Worm (Caenorhabditis elegans) whole organism, L1 larva: ENCODE data around the gene Y39B6A.7.

Experiments used
- ceh-63 ChIP-seq: fragments of 200-800 bp; sonication (Bioruptor generic); optimal IDR thresholded peaks from 2 replicates; lab custom pipeline; 2018; ENCODE audit warnings: mild to moderate bottlenecking, missing genetic modification characterization, missing compliant biosample characterization
- ceh-8 ChIP-seq: fragments of 200-800 bp; sonication (Bioruptor generic); optimal IDR thresholded peaks from 2 replicates; lab custom pipeline; 2018; ENCODE audit warnings: mild to moderate bottlenecking, missing genetic modification characterization, moderate library complexity, missing compliant biosample characterization
- ceh-90 ChIP-seq: sonication (generic microtip); optimal IDR thresholded peaks from 2 replicates; lab custom pipeline; 2016; ENCODE audit warnings: missing genetic modification characterization, missing compliant biosample characterization
- dsc-1 ChIP-seq: sonication (generic microtip); optimal IDR thresholded peaks from 2 replicates; lab custom pipeline; 2016; ENCODE audit warnings: mild to moderate bottlenecking, missing genetic modification characterization, missing compliant biosample characterization
- efl-1 ChIP-seq, 4 experiments: fragments of 150-350 bp; optimal IDR thresholded peaks in 3 of 4; peaks in 1 of 4; 1 replicate in 1 of 4; 2 replicates in 3 of 4; lab custom pipeline; 2014; ENCODE audit warnings: missing biosample characterization in 2 of 4, missing genetic modification characterization in 2 of 4, missing genetic modification reagents in 2 of 4
- egl-13 ChIP-seq: sonication (generic microtip); optimal IDR thresholded peaks from 2 replicates; lab custom pipeline; 2016; ENCODE audit warnings: missing genotype, missing genetic modification reagents, missing genetic modification characterization, missing compliant biosample characterization
- elt-2 ChIP-seq: sonication (generic microtip); optimal IDR thresholded peaks from 2 replicates; lab custom pipeline; 2016; ENCODE audit warnings: missing genetic modification characterization, mild to moderate bottlenecking, inconsistent platforms, missing compliant biosample characterization, missing genetic modification reagents
- fkh-8 ChIP-seq: sonication (generic microtip); optimal IDR thresholded peaks from 2 replicates; lab custom pipeline; 2016; ENCODE audit warnings: mild to moderate bottlenecking, missing genetic modification characterization, missing compliant biosample characterization
- grh-1 ChIP-seq: fragments of 200-800 bp; sonication (Bioruptor generic); IDR thresholded peaks from 2 replicates; pipeline ENCODE4 v1.3.6; 2022; ENCODE audit warnings: missing genetic modification reagents, missing genetic modification characterization, missing compliant biosample characterization
- hlh-4 ChIP-seq: sonication (generic microtip); optimal IDR thresholded peaks from 2 replicates; lab custom pipeline; 2016; ENCODE audit warnings: mild to moderate bottlenecking, missing genetic modification characterization, missing compliant biosample characterization
- isw-1 ChIP-seq: fragments of 200-800 bp; sonication (Bioruptor generic); IDR thresholded peaks from 2 replicates; pipeline ENCODE4 v1.3.6; 2022; ENCODE audit warnings: missing genetic modification characterization, missing compliant biosample characterization
- lin-35 ChIP-seq, 2 experiments: fragments of 150-350 bp; optimal IDR thresholded peaks; 2 replicates each; lab custom pipeline; 2014; ENCODE audit warnings: missing biosample characterization in 2 of 2, missing genetic modification characterization in 2 of 2, missing genetic modification reagents in 2 of 2
- lir-3 ChIP-seq: sonication (generic microtip); optimal IDR thresholded peaks from 2 replicates; lab custom pipeline; 2016; ENCODE audit warnings: mild to moderate bottlenecking, missing genetic modification characterization, moderate library complexity, missing compliant biosample characterization; ENCODE audit not compliant: poor library complexity
- lsy-2 ChIP-seq, 2 experiments: fragments of 150-350 bp; optimal IDR thresholded peaks; 2 replicates each; lab custom pipeline; 2014; ENCODE audit warnings: missing biosample characterization in 2 of 2, missing genetic modification characterization in 2 of 2
- mdl-1 ChIP-seq, 2 experiments: fragments of 150-350 bp; optimal IDR thresholded peaks; 2 replicates each; lab custom pipeline; 2014 to 2017; ENCODE audit warnings: missing biosample characterization in 2 of 2, missing genetic modification characterization in 2 of 2, inconsistent platforms in 1 of 2
- nhr-12 ChIP-seq: sonication (generic microtip); optimal IDR thresholded peaks from 2 replicates; lab custom pipeline; 2017; ENCODE audit warnings: missing biosample characterization, missing genetic modification characterization
- nhr-19 ChIP-seq: fragments of 200-800 bp; sonication (Bioruptor generic); conservative IDR thresholded peaks from 2 replicates; pipeline ENCODE4 v1.3.6; 2022; ENCODE audit warnings: missing genetic modification characterization, missing compliant biosample characterization
- nhr-20 ChIP-seq: sonication (generic microtip); optimal IDR thresholded peaks from 2 replicates; lab custom pipeline; 2016; ENCODE audit warnings: mild to moderate bottlenecking, missing genetic modification characterization, missing compliant biosample characterization
- nhr-237 ChIP-seq: fragments of 150-350 bp; optimal IDR thresholded peaks from 2 replicates; lab custom pipeline; 2014; ENCODE audit warnings: missing biosample characterization, missing genetic modification characterization
- nhr-47 ChIP-seq: sonication (generic microtip); optimal IDR thresholded peaks from 2 replicates; lab custom pipeline; 2016; ENCODE audit warnings: mild to moderate bottlenecking, missing genetic modification characterization, moderate library complexity, missing compliant biosample characterization
- nhr-71 ChIP-seq: sonication (generic microtip); optimal IDR thresholded peaks from 2 replicates; lab custom pipeline; 2016; ENCODE audit warnings: mild to moderate bottlenecking, missing genetic modification characterization, moderate library complexity, missing compliant biosample characterization
- pax-3 ChIP-seq: fragments of 200-800 bp; sonication (Bioruptor generic); optimal IDR thresholded peaks from 2 replicates; lab custom pipeline; 2018; ENCODE audit warnings: mild to moderate bottlenecking, missing genetic modification characterization, moderate library complexity, missing compliant biosample characterization
- snpc-4 ChIP-seq: fragments of 150-350 bp; optimal IDR thresholded peaks from 2 replicates; lab custom pipeline; 2014; ENCODE audit warnings: missing biosample characterization, missing genetic modification characterization
- snu-23 ChIP-seq: sonication (generic microtip); optimal IDR thresholded peaks from 2 replicates; lab custom pipeline; 2016; ENCODE audit warnings: missing genetic modification characterization, missing compliant biosample characterization
- sox-4 ChIP-seq: sonication (generic microtip); optimal IDR thresholded peaks from 2 replicates; lab custom pipeline; 2016; ENCODE audit warnings: missing genetic modification characterization, missing compliant biosample characterization
- sup-37 ChIP-seq: fragments of 200-800 bp; sonication (Bioruptor generic); optimal IDR thresholded peaks from 2 replicates; lab custom pipeline; 2018; ENCODE audit warnings: mild to moderate bottlenecking, missing genetic modification characterization, missing compliant biosample characterization
- unc-62 ChIP-seq: fragments of 150-350 bp; optimal IDR thresholded peaks from 2 replicates; lab custom pipeline; 2014; ENCODE audit warnings: missing biosample characterization, missing genetic modification reagents, missing genetic modification characterization
- unc-86 ChIP-seq: sonication (generic microtip); optimal IDR thresholded peaks from 2 replicates; lab custom pipeline; 2016; ENCODE audit warnings: missing genetic modification characterization, missing compliant biosample characterization
- vab-15 ChIP-seq: sonication (generic microtip); optimal IDR thresholded peaks from 2 replicates; lab custom pipeline; 2017; ENCODE audit warnings: missing genotype, mild to moderate bottlenecking, missing genetic modification characterization, missing compliant biosample characterization
- xbp-1 ChIP-seq: sonication (generic microtip); optimal IDR thresholded peaks from 2 replicates; lab custom pipeline; 2016; ENCODE audit warnings: missing genetic modification characterization, missing compliant biosample characterization
- ztf-11 ChIP-seq, 2 experiments: sonication (generic microtip); optimal IDR thresholded peaks; 2 replicates each; lab custom pipeline; 2016 to 2017; ENCODE audit warnings: missing genetic modification characterization in 2 of 2, missing biosample characterization in 1 of 2, missing compliant biosample characterization in 1 of 2

The Y39B6A.7 gene

ce11 chrV:19140495-19140894 is 8.5 kb downstream of the Y39B6A.7 start, which contains the start of gene cpg-23:
Gene cpg-23, plus strand, starts transcription at chrV:19140795.
- TF ChIP-seq nhr-20 (tag; lab: Kevin White, UChicago) = no peak
- no peak for TF ChIP-seq nhr-19 (GFP tag; lab: Robert Waterston, UW)
- TF ChIP-seq fkh-8 (tag; lab: Kevin White, UChicago) = no peak
- no peak for TF ChIP-seq lin-35 (GFP tag; optimal IDR thresholded peaks at IDR 0.05; lab: Kevin White, UChicago)
- no peak for TF ChIP-seq lir-3 (tag; lab: Kevin White, UChicago)
- TF ChIP-seq, all 84 proteins: peak for 0

ce11 chrV:19136206-19136605 is 12.8 kb downstream of the Y39B6A.7 start, which contains the start of gene Y39B6A.9:
Gene Y39B6A.9, plus strand, starts transcription at chrV:19136506.
- no peak for TF ChIP-seq nhr-237 (tag; lab: Kevin White, UChicago)
- no peak for TF ChIP-seq ceh-90 (tag; lab: Kevin White, UChicago)
- TF ChIP-seq sup-37 (GFP tag; lab: Kevin White, UChicago) = no peak
- no peak for TF ChIP-seq lsy-2 (tag; optimal IDR thresholded peaks at IDR 0.05; lab: Kevin White, UChicago)

ce11 chrV:19133507-19133906 is 15.4 kb downstream of the Y39B6A.7 start, which contains the start of gene Y39B6A.10:
Gene Y39B6A.10, minus strand, starts transcription at chrV:19133607.
- TF ChIP-seq unc-86 (tag; lab: Kevin White, UChicago) (no peak), snu-23 (GFP tag; lab: Kevin White, UChicago) (no peak), nhr-47 (tag; lab: Kevin White, UChicago) (no peak), snpc-4 (tag; lab: Kevin White, UChicago) (no peak), hlh-4 (no peak), ceh-8 (GFP tag; lab: Kevin White, UChicago) (no peak), dsc-1 (tag; lab: Kevin White, UChicago) (no peak), isw-1 (GFP tag; lab: Robert Waterston, UW) (no peak)

- TF ChIP-seq efl-1 (optimal IDR thresholded peaks at IDR 0.05; lab: Kevin White, UChicago) (no peak), efl-1 (GFP tag; optimal IDR thresholded peaks at IDR 0.05 in 1 of 2; lab: Kevin White, UChicago) (peak in 1 of 2 experiments; percentile 50), pax-3 (tag; lab: Kevin White, UChicago) (no peak), egl-13 (tag; lab: Kevin White, UChicago) (no peak), lsy-2 (tag; optimal IDR thresholded peaks at IDR 0.05; lab: Kevin White, UChicago) (no peak), sox-4 (tag; lab: Kevin White, UChicago) (no peak), snu-23 (GFP tag; lab: Kevin White, UChicago) (no peak)
- TF ChIP-seq, all 84 proteins: peak for 1
Measured at ce11 chrV:19131848-19132401, 17.0 kb downstream of the Y39B6A.7 start.

ce11 chrV:19129497-19130212 is 19.3 kb downstream of the Y39B6A.7 start:
- TF ChIP-seq elt-2 (no peak), xbp-1 (tag; lab: Kevin White, UChicago) (no peak), unc-62 (GFP tag; lab: Kevin White, UChicago) (no peak), unc-86 (tag; lab: Kevin White, UChicago) (no peak), grh-1 (GFP tag; lab: Robert Waterston, UW) (no peak), ceh-63 (GFP tag; lab: Kevin White, UChicago) (no peak), hlh-4 (no peak), nhr-71 (tag; lab: Kevin White, UChicago) (no peak), mdl-1 (tag; optimal IDR thresholded peaks at IDR 0.05; lab: Kevin White, UChicago) (no peak), nhr-12 (no peak), ztf-11 (tag; optimal IDR thresholded peaks at IDR 0.05; lab: Kevin White, UChicago) (no peak), vab-15 (tag; lab: Kevin White, UChicago) (no peak)
